Worm (Caenorhabditis elegans) whole organism, mixed stage, embryonic: Measurements from ENCODE around the gene F25G6.8.

ENCODE experiments used
- lsy-2 ChIP-seq: fragments of 150-350 bp; optimal IDR thresholded peaks from 2 replicates; lab custom pipeline; 2014; ENCODE audit warnings: missing biosample characterization, missing genetic modification characterization
- nhr-76 ChIP-seq: sonication (generic microtip); optimal IDR thresholded peaks from 2 replicates; lab custom pipeline; 2017; ENCODE audit warnings: missing biosample characterization, missing genetic modification characterization
- unc-120 ChIP-seq: sonication (generic microtip); optimal IDR thresholded peaks from 2 replicates; lab custom pipeline; 2017; ENCODE audit warnings: missing genetic modification characterization, missing compliant biosample characterization; ENCODE audit not compliant: poor library complexity, severe bottlenecking

Gene F25G6.8

ce11 chrV:8516426-8516825 lies 48.5 kb downstream of the F25G6.8 start:
- TF ChIP-seq nhr-76 (tag; lab: Kevin White, UChicago) (no peak), lsy-2 (no peak), unc-120 (tag; lab: Kevin White, UChicago) (no peak)
